Fruit fly (Drosophila melanogaster) whole organism, pupa: Measurements from ENCODE around the gene Naa40.

Experiments used
- CG12605 ChIP-seq: fragments of 200-800 bp; sonication (Bioruptor generic); IDR thresholded peaks from 2 replicates; pipeline ENCODE4 v1.3.6; 2022; ENCODE audit warnings: missing biosample characterization, missing genetic modification characterization
- CG13204 ChIP-seq: fragments of 200-800 bp; sonication (Bioruptor generic); optimal IDR thresholded peaks from 2 replicates; lab custom pipeline; 2018; ENCODE audit warnings: missing biosample characterization, mild to moderate bottlenecking, missing genetic modification characterization, moderate library complexity
- gl ChIP-seq: fragments of 200-800 bp; sonication (Bioruptor generic); optimal IDR thresholded peaks from 2 replicates; lab custom pipeline; 2018; ENCODE audit warnings: missing biosample characterization, mild to moderate bottlenecking, missing genetic modification characterization

DNA sequence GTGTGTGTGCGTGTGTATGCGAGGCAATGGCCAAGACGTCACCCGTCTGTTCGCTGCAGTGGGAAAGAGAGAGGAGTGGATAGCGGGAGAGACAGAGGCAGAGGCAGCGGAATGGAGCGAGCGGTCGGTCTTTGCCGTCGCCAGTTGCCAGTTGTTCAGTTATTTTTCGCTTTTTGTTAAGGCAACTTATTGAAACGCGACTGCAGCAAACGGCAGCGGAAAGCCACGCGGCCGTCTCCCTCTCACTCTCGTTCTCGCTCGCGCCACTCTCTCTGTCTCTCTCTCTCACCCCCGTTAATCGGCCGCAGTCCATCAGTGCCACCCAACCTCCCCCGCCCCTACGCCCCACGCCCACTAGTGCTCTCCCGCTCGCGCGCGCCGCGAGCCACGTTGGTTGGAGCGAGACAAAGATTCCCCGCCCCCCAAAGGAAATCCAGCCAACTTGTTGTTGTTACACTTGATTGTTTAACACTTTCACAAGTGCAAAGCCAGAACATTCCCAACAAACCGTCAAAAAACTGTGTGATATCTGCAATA, 48.1 kb upstream of the Naa40 start:
- TF ChIP-seq gl (peak; percentile 41), CG12605 (GFP tag; lab: Robert Waterston, UW) (peak; percentile 68), CG13204 (GFP tag; lab: Kevin White, UChicago) (peak; percentile 99)
